Worm (Caenorhabditis elegans): ENCODE results near the gene cisd-3.1.

cisd-3.1 gene

ce11 chrIII:4551963-4552362, 9.3 kb downstream of the cisd-3.1 start (continued):
- TF ChIP-seq tbp1 (GFP tag; optimal IDR thresholded peaks at IDR 0.05) = peak; percentile 8
- no peak for TF ChIP-seq F52B5.7 (tag; optimal IDR thresholded peaks at IDR 0.05)
- no peak for TF ChIP-seq mel-28 (tag; optimal IDR thresholded peaks at IDR 0.05; ENCODE audit: borderline replicate concordance)
- no peak for TF ChIP-seq let-526 (GFP tag; IDR thresholded peaks at IDR 0.05)
- peak; percentile 45; the same call in 1 of the 2 replicates for TF ChIP-seq B0336.3 (GFP tag; IDR thresholded peaks at IDR 0.05)
- TF ChIP-seq pbrm-1 (GFP tag; IDR thresholded peaks at IDR 0.05) = 0 out of 2 replicates have a peak, but pooled peaks have one; percentile 18
- no peak for TF ChIP-seq sdz-38 (tag; optimal IDR thresholded peaks at IDR 0.05)
- no peak for TF ChIP-seq K11D2.4 (GFP tag; IDR thresholded peaks at IDR 0.05)
- TF ChIP-seq Y53G8AR.9 (GFP tag; conservative IDR thresholded peaks at IDR 0.05) = no peak
- TF ChIP-seq egl-44 (GFP tag; IDR thresholded peaks at IDR 0.05) = no peak
- no peak for TF ChIP-seq bed-2 (GFP tag; IDR thresholded peaks at IDR 0.05)
- TF ChIP-seq ztf-18 (tag; optimal IDR thresholded peaks at IDR 0.05) = peak; percentile 47
- TF ChIP-seq atf-7 (tag; optimal IDR thresholded peaks at IDR 0.05) = no peak
- TF ChIP-seq mes-4 (tag; optimal IDR thresholded peaks at IDR 0.05) = no peak
- peak; percentile 42; the same call in 1 of the 2 replicates for TF ChIP-seq cebp-1 (GFP tag; IDR thresholded peaks at IDR 0.05)
- TF ChIP-seq cebp-1 (tag; optimal IDR thresholded peaks at IDR 0.05) = peak; percentile 73

ce11 chrIII:4552872-4553271, 10.2 kb downstream of the cisd-3.1 start:
- TF ChIP-seq dpff-1 (tag; optimal IDR thresholded peaks at IDR 0.05) (no peak), nhr-80 (tag; optimal IDR thresholded peaks at IDR 0.05) (peak; percentile 40), sptf-2 (GFP tag; optimal IDR thresholded peaks at IDR 0.05) (no peak), madf-6 (GFP tag; IDR thresholded peaks at IDR 0.05) (0 out of 2 replicates have a peak, but pooled peaks have one; percentile 23)

- TF ChIP-seq rec-8 (tag; optimal IDR thresholded peaks at IDR 0.05) (no peak), ztf-3 (GFP tag; optimal IDR thresholded peaks at IDR 0.05) (no peak), him-1 (tag; optimal IDR thresholded peaks at IDR 0.05) (no peak), C06A6.2 (GFP tag; conservative IDR thresholded peaks at IDR 0.05) (no peak), B0336.3 (GFP tag; IDR thresholded peaks at IDR 0.05) (no peak), F57A8.1 (GFP tag; optimal IDR thresholded peaks at IDR 0.05) (no peak), hsf-1 (GFP tag; IDR thresholded peaks at IDR 0.05) (no peak), nfyb-1 (GFP tag; IDR thresholded peaks at IDR 0.05) (no peak)
These were observed 10.6 kb downstream of the cisd-3.1 start, which contains the start of gene imph-1 for ce11 chrIII:4553316-4553715. TSS of gene imph-1 (plus strand) at chrIII:4553616.

ce11 chrIII:4555345-4555744, 12.7 kb downstream of the cisd-3.1 start:
- no peak for TF ChIP-seq ztf-28 (GFP tag; IDR thresholded peaks at IDR 0.05)
- no peak for TF ChIP-seq C17E4.6 (GFP tag; IDR thresholded peaks at IDR 0.05)
- no peak for TF ChIP-seq lsy-27 (tag; optimal IDR thresholded peaks at IDR 0.05; ENCODE audit: borderline replicate concordance, insufficient read depth)
- no peak for TF ChIP-seq dox-1 (GFP tag; IDR thresholded peaks at IDR 0.05)
- no peak for TF ChIP-seq ceh-40 (GFP tag; IDR thresholded peaks at IDR 0.05)
- no peak for TF ChIP-seq attf-6 (GFP tag; IDR thresholded peaks at IDR 0.05)
- peak; percentile 28 for TF ChIP-seq repo-1 (tag; optimal IDR thresholded peaks at IDR 0.05)
- TF ChIP-seq atf-7 (tag; optimal IDR thresholded peaks at IDR 0.05) = no peak
- TF ChIP-seq efl-1 (GFP tag; optimal IDR thresholded peaks at IDR 0.05) = no peak
